Worm (Caenorhabditis elegans) whole organism, L3 larva: ENCODE measurements around the gene pmp-1.

Source experiments
- eor-1 ChIP-seq, 2 experiments: fragments of 150-350 bp; optimal IDR thresholded peaks; 2 replicates each; lab custom pipeline; 2014 to 2018; ENCODE audit warnings: missing biosample characterization in 2 of 2, missing genetic modification characterization in 2 of 2
- hmg-11 ChIP-seq: sonication (generic microtip); optimal IDR thresholded peaks from 2 replicates; lab custom pipeline; 2016; ENCODE audit warnings: missing genetic modification characterization, missing compliant biosample characterization
- lin-15B ChIP-seq: fragments of 150-350 bp; optimal IDR thresholded peaks from 2 replicates; lab custom pipeline; 2014; ENCODE audit warnings: missing biosample characterization, missing genetic modification characterization
- nfya-1 ChIP-seq: sonication (generic microtip); optimal IDR thresholded peaks from 2 replicates; lab custom pipeline; 2017; ENCODE audit warnings: missing genetic modification characterization, mild to moderate bottlenecking, missing compliant biosample characterization, antibody characterized with exemption, moderate library complexity; ENCODE audit not compliant: insufficient read depth
- nhr-77 ChIP-seq: fragments of 150-350 bp; optimal IDR thresholded peaks from 2 replicates; lab custom pipeline; 2014; ENCODE audit warnings: missing biosample characterization, missing genetic modification characterization
- sea-2 ChIP-seq: fragments of 150-350 bp; sonication (generic microtip); optimal IDR thresholded peaks from 4 replicates; lab custom pipeline; 2014; ENCODE audit warnings: missing biosample characterization, missing genetic modification reagents, missing genetic modification characterization
- ztf-4 ChIP-seq: fragments of 150-350 bp; optimal IDR thresholded peaks from 2 replicates; lab custom pipeline; 2014; ENCODE audit warnings: missing biosample characterization, missing genetic modification characterization

- TF ChIP-seq ztf-4 (tag; lab: Kevin White, UChicago): no peak
- TF ChIP-seq nfya-1 (tag; lab: Kevin White, UChicago): no peak
- TF ChIP-seq sea-2 (GFP tag; lab: Kevin White, UChicago): no peak
- no peak for TF ChIP-seq nhr-77 (tag; lab: Kevin White, UChicago)
- TF ChIP-seq eor-1 (tag; optimal IDR thresholded peaks at IDR 0.05; lab: Kevin White, UChicago): no peak
- TF ChIP-seq hmg-11: no peak
- no peak for TF ChIP-seq lin-15B (tag; lab: Kevin White, UChicago)
These were observed 11.1 kb downstream of the pmp-1 start, which contains the start of gene C44B7.5 for ce11 chrII:6872493-6872892.
